Worm (Caenorhabditis elegans): ENCODE data around the gene mrpl-11.

DNA sequence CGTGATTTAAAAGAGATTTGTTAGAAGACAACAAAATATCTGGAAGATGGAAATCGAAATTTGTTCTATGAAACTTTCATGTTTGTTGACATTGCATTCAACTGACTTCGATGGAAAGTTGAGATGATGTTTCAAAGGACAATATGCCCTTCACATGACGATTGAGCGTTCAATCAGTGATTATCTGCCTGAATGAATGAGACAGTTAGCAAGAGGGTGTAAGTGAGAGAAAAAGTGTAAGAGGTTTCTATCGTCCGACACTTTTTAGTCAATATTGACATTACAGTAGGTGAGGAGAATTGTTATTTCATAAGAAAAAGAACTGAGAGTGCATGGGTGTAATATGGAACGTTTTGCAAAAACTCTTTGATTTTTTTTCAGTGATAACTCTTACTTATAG is 15.8 kb downstream of the mrpl-11 start:
- TF ChIP-seq nhr-237 (tag; optimal IDR thresholded peaks at IDR 0.05): no peak
- TF ChIP-seq crh-2 (tag; optimal IDR thresholded peaks at IDR 0.05): peak; percentile 34
- no peak for TF ChIP-seq ztf-11 (tag; optimal IDR thresholded peaks at IDR 0.05)
- no peak for TF ChIP-seq nhr-12 (tag; optimal IDR thresholded peaks at IDR 0.05)
- no peak for TF ChIP-seq ama-1 (optimal IDR thresholded peaks at IDR 0.05)
- no peak for TF ChIP-seq elt-3 (tag; optimal IDR thresholded peaks at IDR 0.05)
- peak; percentile 55 for TF ChIP-seq blmp-1 (tag; optimal IDR thresholded peaks at IDR 0.05; ENCODE audit: insufficient read depth)
- TF ChIP-seq nhr-25 (tag; optimal IDR thresholded peaks at IDR 0.05): no peak
- no peak for TF ChIP-seq unc-62 (GFP tag; optimal IDR thresholded peaks at IDR 0.05)
- TF ChIP-seq aly-2 (tag; optimal IDR thresholded peaks at IDR 0.05): no peak

Data from whole organism, L2 larva.